Worm (Caenorhabditis elegans): ENCODE results near the gene stdh-1.

DNA sequence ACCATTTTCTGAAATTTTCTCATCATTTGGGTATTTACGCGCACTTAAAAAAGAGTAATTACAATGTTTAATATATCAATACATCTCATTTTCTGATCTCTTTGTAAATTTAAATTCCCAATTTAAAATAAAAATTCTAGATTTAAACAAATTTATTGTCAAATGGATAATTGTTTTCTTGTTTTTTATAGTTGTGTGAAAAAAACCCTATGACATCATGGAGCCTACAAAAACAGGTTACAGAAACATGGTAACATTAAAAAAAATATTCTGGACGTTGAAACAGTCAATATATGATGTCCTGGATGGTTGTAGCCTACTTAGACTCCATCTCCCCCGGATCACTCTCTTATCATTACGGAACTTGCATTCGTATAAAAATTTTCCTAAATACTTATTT is 16.8 kb upstream of the stdh-1 start, which contains the start of gene spp-12:
- TF ChIP-seq him-1 (tag; optimal IDR thresholded peaks at IDR 0.05) (no peak), dao-5 (tag; optimal IDR thresholded peaks at IDR 0.05) (no peak)
